Worm (Caenorhabditis elegans) whole organism, young adult: Measurements from ENCODE around the gene R52.5.
"Not testable (repeated sequence)": the region's sequence is repeated elsewhere in the genome, so short reads cannot be mapped to it uniquely, and the experiment has no call there.

Source experiments
- B0336.3 ChIP-seq: fragments of 200-800 bp; sonication (Bioruptor generic); IDR thresholded peaks from 2 replicates; pipeline ENCODE4 v1.3.6; 2022; ENCODE audit warnings: missing genetic modification characterization, missing compliant biosample characterization
- C06A6.2 ChIP-seq: fragments of 200-800 bp; sonication (Bioruptor generic); conservative IDR thresholded peaks from 2 replicates; pipeline ENCODE4 v1.3.6; 2022; ENCODE audit warnings: missing genetic modification characterization, missing compliant biosample characterization
- F10E7.11 ChIP-seq: sonication (generic microtip); optimal IDR thresholded peaks from 2 replicates; lab custom pipeline; 2017; ENCODE audit warnings: mild to moderate bottlenecking, missing genetic modification characterization, moderate library complexity, missing compliant biosample characterization
- F37B4.10 ChIP-seq: fragments of 200-800 bp; sonication (Bioruptor generic); IDR thresholded peaks from 2 replicates; pipeline ENCODE4 v1.3.6; 2022; ENCODE audit warnings: missing genetic modification characterization, missing compliant biosample characterization
- F55B11.4 ChIP-seq: sonication (generic microtip); optimal IDR thresholded peaks from 2 replicates; lab custom pipeline; 2016; ENCODE audit warnings: missing compliant biosample characterization, missing genetic modification characterization, borderline replicate concordance; ENCODE audit not compliant: insufficient read depth
- K11D2.4 ChIP-seq: fragments of 200-800 bp; sonication (Bioruptor generic); IDR thresholded peaks from 2 replicates; pipeline ENCODE4 v1.3.6; 2022; ENCODE audit warnings: missing genetic modification reagents, missing genetic modification characterization, missing compliant biosample characterization
- Y95B8A.8 ChIP-seq: fragments of 200-800 bp; sonication (Bioruptor generic); IDR thresholded peaks from 2 replicates; pipeline ENCODE4 v1.3.6; 2022; ENCODE audit warnings: missing genetic modification reagents, missing genetic modification characterization, missing compliant biosample characterization
- atf-7 ChIP-seq: sonication (generic microtip); optimal IDR thresholded peaks from 2 replicates; lab custom pipeline; 2017; ENCODE audit warnings: mild to moderate bottlenecking, missing genetic modification characterization, missing compliant biosample characterization
- cebp-2 ChIP-seq: fragments of 200-800 bp; sonication (Bioruptor generic); IDR thresholded peaks from 2 replicates; pipeline ENCODE4 v1.3.6; 2022; ENCODE audit warnings: missing genetic modification characterization, missing compliant biosample characterization
- ceh-27 ChIP-seq: fragments of 200-800 bp; sonication (Bioruptor generic); optimal IDR thresholded peaks from 2 replicates; lab custom pipeline; 2018; ENCODE audit warnings: mild to moderate bottlenecking, missing genetic modification characterization, moderate library complexity, missing compliant biosample characterization
- ceh-40 ChIP-seq: fragments of 200-800 bp; sonication (Bioruptor generic); IDR thresholded peaks from 2 replicates; pipeline ENCODE4 v1.3.6; 2022; ENCODE audit warnings: missing genetic modification characterization, missing compliant biosample characterization
- dox-1 ChIP-seq: fragments of 200-800 bp; sonication (Bioruptor generic); IDR thresholded peaks from 2 replicates; pipeline ENCODE4 v1.3.6; 2022; ENCODE audit warnings: missing genetic modification reagents, missing genetic modification characterization, missing compliant biosample characterization
- egl-44 ChIP-seq: fragments of 200-800 bp; sonication (Bioruptor generic); IDR thresholded peaks from 2 replicates; pipeline ENCODE4 v1.3.6; 2022; ENCODE audit warnings: missing genetic modification reagents, missing genetic modification characterization, missing compliant biosample characterization
- gei-17 ChIP-seq: fragments of 200-800 bp; sonication (Bioruptor generic); optimal IDR thresholded peaks from 2 replicates; lab custom pipeline; 2018; ENCODE audit warnings: mild to moderate bottlenecking, missing genetic modification characterization, missing compliant biosample characterization
- him-1 ChIP-seq: sonication (generic microtip); optimal IDR thresholded peaks from 2 replicates; lab custom pipeline; 2016; ENCODE audit warnings: missing genotype, missing genetic modification reagents, missing genetic modification characterization, missing compliant biosample characterization
- hlh-26 ChIP-seq: fragments of 200-800 bp; sonication (Bioruptor generic); conservative IDR thresholded peaks from 2 replicates; pipeline ENCODE4 v1.3.6; 2022; ENCODE audit warnings: missing genetic modification reagents, missing genetic modification characterization, missing compliant biosample characterization
- hmg-20 ChIP-seq: fragments of 200-800 bp; sonication (Bioruptor generic); IDR thresholded peaks from 2 replicates; pipeline ENCODE4 v1.3.6; 2022; ENCODE audit warnings: missing genetic modification reagents, missing genetic modification characterization, missing compliant biosample characterization
- hsf-1 ChIP-seq: fragments of 200-800 bp; sonication (Bioruptor generic); IDR thresholded peaks from 2 replicates; pipeline ENCODE4 v1.3.6; 2022; ENCODE audit warnings: missing genetic modification reagents, missing genetic modification characterization, missing compliant biosample characterization
- let-526 ChIP-seq: fragments of 200-800 bp; sonication (Bioruptor generic); IDR thresholded peaks from 2 replicates; pipeline ENCODE4 v1.3.6; 2022; ENCODE audit warnings: missing genetic modification reagents, missing genetic modification characterization, missing compliant biosample characterization
- lsy-27 ChIP-seq: sonication (generic microtip); optimal IDR thresholded peaks from 2 replicates; lab custom pipeline; 2017; ENCODE audit warnings: missing genetic modification characterization, mild to moderate bottlenecking, missing compliant biosample characterization, antibody characterized with exemption, missing genotype, borderline replicate concordance; ENCODE audit not compliant: insufficient read depth
- madf-6 ChIP-seq: fragments of 200-800 bp; sonication (Bioruptor generic); IDR thresholded peaks from 2 replicates; pipeline ENCODE4 v1.3.6; 2022; ENCODE audit warnings: missing genetic modification reagents, missing genetic modification characterization, missing compliant biosample characterization
- madf-8 ChIP-seq: fragments of 200-800 bp; sonication (Bioruptor generic); conservative IDR thresholded peaks from 2 replicates; pipeline ENCODE4 v1.3.6; 2022; ENCODE audit warnings: missing genetic modification reagents, missing genetic modification characterization, missing compliant biosample characterization
- nfya-2 ChIP-seq: fragments of 200-800 bp; sonication (Bioruptor generic); IDR thresholded peaks from 2 replicates; pipeline ENCODE4 v1.3.6; 2022; ENCODE audit warnings: missing genetic modification reagents, missing genetic modification characterization, missing compliant biosample characterization
- nhr-80 ChIP-seq: sonication (generic microtip); optimal IDR thresholded peaks from 2 replicates; lab custom pipeline; 2016; ENCODE audit warnings: missing genetic modification characterization, missing compliant biosample characterization
- snpc-1.1 ChIP-seq: sonication (generic microtip); optimal IDR thresholded peaks from 2 replicates; lab custom pipeline; 2017; ENCODE audit warnings: missing genetic modification characterization, mild to moderate bottlenecking, missing compliant biosample characterization, antibody characterized with exemption, moderate library complexity, missing genotype, missing genetic modification reagents; ENCODE audit not compliant: insufficient read depth
- somi-1 ChIP-seq: fragments of 200-800 bp; sonication (Bioruptor generic); optimal IDR thresholded peaks from 2 replicates; lab custom pipeline; 2018; ENCODE audit warnings: mild to moderate bottlenecking, missing genetic modification characterization, missing compliant biosample characterization
- tbx-9 ChIP-seq: sonication (generic microtip); optimal IDR thresholded peaks from 2 replicates; lab custom pipeline; 2016; ENCODE audit warnings: borderline replicate concordance, missing genetic modification characterization, inconsistent platforms, missing compliant biosample characterization
- tlf-1 ChIP-seq: fragments of 200-800 bp; sonication (Bioruptor generic); optimal IDR thresholded peaks from 2 replicates; lab custom pipeline; 2018; ENCODE audit warnings: mild to moderate bottlenecking, missing genetic modification characterization, missing compliant biosample characterization
- unc-130 ChIP-seq: sonication (generic microtip); optimal IDR thresholded peaks from 2 replicates; lab custom pipeline; 2016; ENCODE audit warnings: missing genetic modification reagents, missing genetic modification characterization, missing compliant biosample characterization
- zfh-2 ChIP-seq: fragments of 200-800 bp; sonication (Bioruptor generic); conservative IDR thresholded peaks from 2 replicates; pipeline ENCODE4 v1.3.6; 2022; ENCODE audit warnings: missing genetic modification reagents, missing genetic modification characterization, missing compliant biosample characterization
- ztf-26 ChIP-seq: sonication (generic microtip); optimal IDR thresholded peaks from 2 replicates; lab custom pipeline; 2017; ENCODE audit warnings: missing genetic modification characterization, missing compliant biosample characterization

Gene R52.5

ce11 chrII:2109943-2110342, at the start of gene R52.5:
R52.5 (minus strand) TSS chrII:2110043.
- no peak for TF ChIP-seq nfya-2 (GFP tag; lab: Robert Waterston, UW)
- peak; percentile 52 for TF ChIP-seq him-1 (tag; lab: Kevin White, UChicago)

- TF ChIP-seq madf-8 (GFP tag; lab: Robert Waterston, UW); egl-44 (GFP tag; lab: Robert Waterston, UW); hlh-26: not testable (repeated sequence)
Measured at ce11 chrII:2153708-2154107, 43.9 kb upstream of the R52.5 start, which contains the start of gene math-18. math-18 (plus strand) TSS chrII:2154008.

ce11 chrII:2152455-2152854, 42.6 kb upstream of the R52.5 start:
- TF ChIP-seq nhr-80 (peak; percentile 5), lsy-27 (no peak), F37B4.10 (no peak)

- TF ChIP-seq hmg-20 (GFP tag; lab: Robert Waterston, UW) (no peak), madf-6 (GFP tag; lab: Robert Waterston, UW) (no peak), Y95B8A.8 (no peak), cebp-2 (GFP tag; lab: Robert Waterston, UW) (no peak), zfh-2 (GFP tag; lab: Robert Waterston, UW) (no peak), C06A6.2 (GFP tag; lab: Robert Waterston, UW) (no peak), hlh-26 (no peak), ceh-40 (GFP tag; lab: Robert Waterston, UW) (no peak), somi-1 (no peak), F55B11.4 (tag; lab: Kevin White, UChicago) (no peak), ceh-27 (GFP tag; lab: Kevin White, UChicago) (no peak), nhr-80 (no peak), snpc-1.1 (no peak), ztf-26 (no peak), K11D2.4 (GFP tag; lab: Robert Waterston, UW) (no peak), F10E7.11 (tag; lab: Kevin White, UChicago) (no peak), B0336.3 (GFP tag; lab: Robert Waterston, UW) (no peak), let-526 (GFP tag; lab: Robert Waterston, UW) (no peak)
Measured at ce11 chrII:2150485-2150985, 40.7 kb upstream of the R52.5 start, which contains the start of the genes C40A11.7 and C40A11.8. C40A11.7 (minus strand) TSS chrII:2150585. C40A11.8 (minus strand) TSS chrII:2150935.

ce11 chrII:2146900-2147375, 37.1 kb upstream of the R52.5 start, which contains the start of gene C40A11.2:
C40A11.2 (plus strand) TSS chrII:2146950.
- TF ChIP-seq tlf-1 (GFP tag; lab: Kevin White, UChicago): no peak
- TF ChIP-seq hsf-1 (GFP tag; lab: Robert Waterston, UW): peak; percentile 90

- TF ChIP-seq unc-130 (GFP tag; lab: Kevin White, UChicago) (no peak), gei-17 (GFP tag; lab: Kevin White, UChicago) (no peak), dox-1 (no peak), let-526 (GFP tag; lab: Robert Waterston, UW) (no peak), tbx-9 (no peak), atf-7 (tag; lab: Kevin White, UChicago) (no peak)
Measured at ce11 chrII:2145566-2145965, 35.7 kb upstream of the R52.5 start, which contains the start of gene C40A11.6. C40A11.6 (minus strand) TSS chrII:2145666.
